Worm (Caenorhabditis elegans) whole organism, L4 larva: ENCODE data around the gene K10B3.5.
A peak's percentile ranks its signal among the peaks of the same experiment; 100 is the strongest.

ENCODE experiments used
- D1046.2 ChIP-seq: fragments of 200-800 bp; sonication (Bioruptor generic); IDR thresholded peaks from 2 replicates; pipeline ENCODE4 v1.3.6; 2022; ENCODE audit warnings: missing genetic modification characterization, missing compliant biosample characterization
- F10B5.3 ChIP-seq: sonication (generic microtip); optimal IDR thresholded peaks from 2 replicates; lab custom pipeline; 2016; ENCODE audit warnings: mild to moderate bottlenecking, missing genetic modification characterization, missing compliant biosample characterization
- F26F4.8 ChIP-seq: fragments of 200-800 bp; sonication (Bioruptor generic); conservative IDR thresholded peaks from 2 replicates; pipeline ENCODE4 v1.3.6; 2022; ENCODE audit warnings: missing genetic modification characterization, missing compliant biosample characterization
- F37D6.2 ChIP-seq: sonication (generic microtip); optimal IDR thresholded peaks from 2 replicates; lab custom pipeline; 2016; ENCODE audit warnings: mild to moderate bottlenecking, missing genetic modification characterization, missing compliant biosample characterization
- F44E2.7 ChIP-seq: fragments of 200-800 bp; sonication (Bioruptor generic); IDR thresholded peaks from 2 replicates; pipeline ENCODE4 v2.1.2; 2022; ENCODE audit warnings: missing genetic modification characterization, missing compliant biosample characterization
- R02D3.7 ChIP-seq: fragments of 150-350 bp; sonication (generic microtip); optimal IDR thresholded peaks from 3 replicates; lab custom pipeline; 2014; ENCODE audit warnings: missing biosample characterization, missing genetic modification characterization
- T20F7.1 ChIP-seq: fragments of 200-800 bp; sonication (Bioruptor generic); optimal IDR thresholded peaks from 2 replicates; lab custom pipeline; 2018; ENCODE audit warnings: mild to moderate bottlenecking, missing genetic modification characterization, missing compliant biosample characterization
- Y105C5A.15 ChIP-seq: fragments of 200-800 bp; sonication (Bioruptor generic); IDR thresholded peaks from 2 replicates; pipeline ENCODE4 v1.3.6; 2022; ENCODE audit warnings: missing genetic modification characterization, missing compliant biosample characterization
- Y75B8A.6 ChIP-seq: fragments of 200-800 bp; sonication (Bioruptor generic); IDR thresholded peaks from 2 replicates; pipeline ENCODE4 v1.3.6; 2022; ENCODE audit warnings: missing genetic modification reagents, missing genetic modification characterization, missing compliant biosample characterization
- ZK337.2 ChIP-seq: fragments of 200-800 bp; sonication (Bioruptor generic); IDR thresholded peaks from 2 replicates; pipeline ENCODE4 v1.3.6; 2022; ENCODE audit warnings: missing genetic modification reagents, missing genetic modification characterization, missing compliant biosample characterization
- arid-1 ChIP-seq: fragments of 200-800 bp; sonication (Bioruptor generic); conservative IDR thresholded peaks from 2 replicates; pipeline ENCODE4 v1.3.6; 2022; ENCODE audit warnings: missing genetic modification reagents, missing genetic modification characterization, missing compliant biosample characterization
- attf-4 ChIP-seq: sonication (generic microtip); optimal IDR thresholded peaks from 3 replicates; lab custom pipeline; 2017; ENCODE audit warnings: missing biosample characterization, missing genetic modification characterization
- ceh-20 ChIP-seq: fragments of 200-800 bp; sonication (Bioruptor generic); IDR thresholded peaks from 2 replicates; pipeline ENCODE4 v1.3.6; 2022; ENCODE audit warnings: missing genetic modification reagents, missing genetic modification characterization, missing compliant biosample characterization
- ceh-28 ChIP-seq: fragments of 150-350 bp; optimal IDR thresholded peaks from 2 replicates; lab custom pipeline; 2014; ENCODE audit warnings: missing biosample characterization, missing genetic modification reagents, missing genetic modification characterization
- ceh-44 ChIP-seq: fragments of 200-800 bp; sonication (Bioruptor generic); IDR thresholded peaks from 2 replicates; pipeline ENCODE4 v1.3.6; 2022; ENCODE audit warnings: missing genetic modification reagents, missing genetic modification characterization, missing compliant biosample characterization
- ceh-62 ChIP-seq: sonication (generic microtip); optimal IDR thresholded peaks from 2 replicates; lab custom pipeline; 2017; ENCODE audit warnings: missing biosample characterization, missing genetic modification characterization
- ceh-82 ChIP-seq: sonication (generic microtip); optimal IDR thresholded peaks from 2 replicates; lab custom pipeline; 2017; ENCODE audit warnings: missing biosample characterization, missing genetic modification characterization
- ces-1 ChIP-seq: fragments of 150-350 bp; sonication (generic microtip); optimal IDR thresholded peaks from 4 replicates; lab custom pipeline; 2014; ENCODE audit warnings: missing biosample characterization, missing genetic modification reagents, missing genetic modification characterization
- cey-2 ChIP-seq: sonication (generic microtip); optimal IDR thresholded peaks from 3 replicates; lab custom pipeline; 2017; ENCODE audit warnings: missing genetic modification characterization, mild to moderate bottlenecking, missing compliant biosample characterization, antibody characterized with exemption, borderline replicate concordance; ENCODE audit not compliant: insufficient read depth
- daf-8 ChIP-seq: fragments of 200-800 bp; sonication (Bioruptor generic); IDR thresholded peaks from 2 replicates; pipeline ENCODE4 v1.3.6; 2022; ENCODE audit warnings: missing genetic modification characterization, missing compliant biosample characterization
- dve-1 ChIP-seq: sonication (generic microtip); optimal IDR thresholded peaks from 2 replicates; lab custom pipeline; 2017; ENCODE audit warnings: antibody characterized with exemption, mild to moderate bottlenecking, missing genetic modification characterization, missing compliant biosample characterization; ENCODE audit not compliant: insufficient read depth
- egl-27 ChIP-seq: sonication (generic microtip); optimal IDR thresholded peaks from 3 replicates; lab custom pipeline; 2017; ENCODE audit warnings: missing biosample characterization, missing genetic modification reagents, missing genetic modification characterization
- fkh-10 ChIP-seq: fragments of 150-350 bp; optimal IDR thresholded peaks from 2 replicates; lab custom pipeline; 2014; ENCODE audit warnings: missing biosample characterization, missing genetic modification reagents, missing genetic modification characterization
- fos-1 ChIP-seq: fragments of 150-350 bp; optimal IDR thresholded peaks from 2 replicates; lab custom pipeline; 2014; ENCODE audit warnings: missing biosample characterization, missing genetic modification characterization
- lim-7 ChIP-seq: fragments of 200-800 bp; sonication (Bioruptor generic); IDR thresholded peaks from 2 replicates; pipeline ENCODE4 v1.3.6; 2022; ENCODE audit warnings: missing genetic modification characterization, missing compliant biosample characterization
- lin-1 ChIP-seq: fragments of 200-800 bp; sonication (Bioruptor generic); IDR thresholded peaks from 2 replicates; pipeline ENCODE4 v1.3.6; 2022; ENCODE audit warnings: missing genetic modification reagents, missing genetic modification characterization, missing compliant biosample characterization
- lin-13 ChIP-seq: fragments of 150-350 bp; optimal IDR thresholded peaks from 2 replicates; lab custom pipeline; 2014; ENCODE audit warnings: missing biosample characterization, missing genetic modification reagents, missing genetic modification characterization
- lin-15B ChIP-seq: fragments of 150-350 bp; sonication (generic microtip); optimal IDR thresholded peaks from 3 replicates; lab custom pipeline; 2014; ENCODE audit warnings: missing biosample characterization, missing genetic modification characterization
- lin-39 ChIP-seq: fragments of 150-350 bp; optimal IDR thresholded peaks from 2 replicates; lab custom pipeline; 2014; ENCODE audit warnings: missing biosample characterization, missing genetic modification reagents, missing genetic modification characterization
- lir-3 ChIP-seq: sonication (generic microtip); optimal IDR thresholded peaks from 2 replicates; lab custom pipeline; 2016; ENCODE audit warnings: mild to moderate bottlenecking, missing genetic modification characterization, missing compliant biosample characterization
- madf-9 ChIP-seq: fragments of 200-800 bp; sonication (Bioruptor generic); conservative IDR thresholded peaks from 2 replicates; pipeline ENCODE4 v1.3.6; 2022; ENCODE audit warnings: missing genetic modification reagents, missing genetic modification characterization, missing compliant biosample characterization
- mdl-1 ChIP-seq, 2 experiments: fragments of 150-350 bp in 1 of 2; sonication (generic microtip) in 1 of 2; optimal IDR thresholded peaks; 2 replicates each; lab custom pipeline; 2014 to 2017; ENCODE audit warnings: missing biosample characterization in 2 of 2, missing genetic modification characterization in 2 of 2
- mdt-29 ChIP-seq: fragments of 200-800 bp; sonication (Bioruptor generic); IDR thresholded peaks from 2 replicates; pipeline ENCODE4 v1.3.6; 2022; ENCODE audit warnings: missing genetic modification reagents, missing genetic modification characterization, missing compliant biosample characterization
- mep-1 ChIP-seq: fragments of 150-350 bp; sonication (generic microtip); optimal IDR thresholded peaks from 3 replicates; lab custom pipeline; 2014; ENCODE audit warnings: missing biosample characterization, missing genetic modification characterization
- nhr-102 ChIP-seq: sonication (generic microtip); optimal IDR thresholded peaks from 2 replicates; lab custom pipeline; 2016; ENCODE audit warnings: mild to moderate bottlenecking, missing genetic modification characterization, moderate library complexity, missing compliant biosample characterization
- nhr-11 ChIP-seq: fragments of 150-350 bp; optimal IDR thresholded peaks from 2 replicates; lab custom pipeline; 2014; ENCODE audit warnings: missing biosample characterization, missing genetic modification characterization
- nhr-237 ChIP-seq: sonication (generic microtip); optimal IDR thresholded peaks from 2 replicates; lab custom pipeline; 2017; ENCODE audit warnings: missing biosample characterization, missing genetic modification characterization
- nhr-41 ChIP-seq: fragments of 200-800 bp; sonication (Bioruptor generic); IDR thresholded peaks from 2 replicates; pipeline ENCODE4 v1.3.6; 2022; ENCODE audit warnings: missing genetic modification reagents, missing genetic modification characterization, missing compliant biosample characterization
- nhr-48 ChIP-seq: sonication (generic microtip); optimal IDR thresholded peaks from 2 replicates; lab custom pipeline; 2016; ENCODE audit warnings: mild to moderate bottlenecking, missing genetic modification characterization, missing compliant biosample characterization
- nhr-76 ChIP-seq: fragments of 150-350 bp; optimal IDR thresholded peaks from 2 replicates; lab custom pipeline; 2014; ENCODE audit warnings: missing biosample characterization, missing genetic modification characterization
- nhr-77 ChIP-seq: fragments of 150-350 bp; optimal IDR thresholded peaks from 2 replicates; lab custom pipeline; 2014; ENCODE audit warnings: missing biosample characterization, missing genetic modification characterization
- php-3 ChIP-seq: fragments of 200-800 bp; sonication (Bioruptor generic); IDR thresholded peaks from 2 replicates; pipeline ENCODE4 v1.3.6; 2022; ENCODE audit warnings: missing genetic modification reagents, missing genetic modification characterization, missing compliant biosample characterization
- saeg-2 ChIP-seq: fragments of 200-800 bp; sonication (Bioruptor generic); IDR thresholded peaks from 2 replicates; pipeline ENCODE4 v1.3.6; 2022; ENCODE audit warnings: missing genetic modification reagents, missing genetic modification characterization, missing compliant biosample characterization
- set-16 ChIP-seq: fragments of 200-800 bp; sonication (Bioruptor generic); IDR thresholded peaks from 2 replicates; pipeline ENCODE4 v1.3.6; 2022; ENCODE audit warnings: missing genetic modification reagents, missing genetic modification characterization, missing compliant biosample characterization
- snpc-4 ChIP-seq: fragments of 150-350 bp; optimal IDR thresholded peaks from 2 replicates; lab custom pipeline; 2014; ENCODE audit warnings: missing biosample characterization, missing genetic modification characterization
- spr-3 ChIP-seq: fragments of 200-800 bp; sonication (Bioruptor generic); optimal IDR thresholded peaks from 2 replicates; lab custom pipeline; 2018; ENCODE audit warnings: mild to moderate bottlenecking, missing genetic modification characterization, missing compliant biosample characterization
- tra-1 ChIP-seq: fragments of 200-800 bp; sonication (Bioruptor generic); IDR thresholded peaks from 2 replicates; pipeline ENCODE4 v1.3.6; 2022; ENCODE audit warnings: missing genetic modification reagents, missing genetic modification characterization, missing compliant biosample characterization
- unc-39 ChIP-seq: sonication (generic microtip); optimal IDR thresholded peaks from 2 replicates; lab custom pipeline; 2017; ENCODE audit warnings: missing biosample characterization, missing genetic modification characterization
- unc-62 ChIP-seq, 3 experiments: fragments of 150-350 bp in 1 of 3; sonication (generic microtip); optimal IDR thresholded peaks in 2 of 3; peaks in 1 of 3; 1 replicate in 1 of 3; 2 replicates in 2 of 3; lab custom pipeline; 2014 to 2017; ENCODE audit warnings: missing biosample characterization in 3 of 3, missing genetic modification characterization in 3 of 3, missing genetic modification reagents in 3 of 3, missing genotype in 1 of 3
- zfp-2 ChIP-seq: sonication (generic microtip); optimal IDR thresholded peaks from 2 replicates; lab custom pipeline; 2016; ENCODE audit warnings: mild to moderate bottlenecking, missing genetic modification characterization, missing compliant biosample characterization
- zip-11 ChIP-seq: fragments of 200-800 bp; sonication (Bioruptor generic); IDR thresholded peaks from 2 replicates; pipeline ENCODE4 v1.3.6; 2022; ENCODE audit warnings: missing genetic modification characterization, missing compliant biosample characterization
- zip-2 ChIP-seq: fragments of 150-350 bp; optimal IDR thresholded peaks from 2 replicates; lab custom pipeline; 2014; ENCODE audit warnings: missing biosample characterization, missing genetic modification characterization
- ztf-11 ChIP-seq: fragments of 150-350 bp; optimal IDR thresholded peaks from 2 replicates; lab custom pipeline; 2014; ENCODE audit warnings: missing biosample characterization, missing genetic modification characterization

Gene K10B3.5

ce11 chrX:3102165-3102564 is 4.1 kb downstream of the K10B3.5 start, which contains the start of gene ztf-13 (continued):
- TF ChIP-seq egl-27 (no peak), cey-2 (tag; lab: Kevin White, UChicago) (no peak), arid-1 (GFP tag; lab: Robert Waterston, UW) (no peak), unc-62 (GFP tag; optimal IDR thresholded peaks at IDR 0.05 in 1 of 2; lab: Kevin White, UChicago) (peak in 1 of 2 experiments; percentile 79), unc-62 (tag; optimal IDR thresholded peaks at IDR 0.05; lab: Kevin White, UChicago) (no peak), set-16 (GFP tag; lab: Robert Waterston, UW) (no peak), F44E2.7 (no peak), snpc-4 (tag; lab: Kevin White, UChicago) (no peak), daf-8 (GFP tag; lab: Robert Waterston, UW) (no peak), lin-15B (no peak), mep-1 (peak; percentile 69), nhr-237 (tag; lab: Kevin White, UChicago) (no peak), mdt-29 (GFP tag; lab: Robert Waterston, UW) (no peak), fos-1 (tag; lab: Kevin White, UChicago) (no peak), lin-1 (GFP tag; lab: Robert Waterston, UW) (no peak), ceh-82 (tag; lab: Kevin White, UChicago) (no peak), nhr-48 (tag; lab: Kevin White, UChicago) (no peak), zip-11 (GFP tag; lab: Robert Waterston, UW) (no peak), lir-3 (no peak), spr-3 (GFP tag; lab: Kevin White, UChicago) (no peak), ceh-20 (GFP tag; lab: Robert Waterston, UW) (peak; percentile 47; the same call in 1 of the 2 replicates), T20F7.1 (peak; percentile 42), F37D6.2 (no peak), madf-9 (GFP tag; lab: Robert Waterston, UW) (no peak), nhr-11 (tag; lab: Kevin White, UChicago) (no peak), tra-1 (GFP tag; lab: Robert Waterston, UW) (no peak), nhr-77 (peak; percentile 90), Y105C5A.15 (GFP tag; lab: Robert Waterston, UW) (no peak), lin-39 (tag; lab: Kevin White, UChicago) (no peak), ZK337.2 (GFP tag; lab: Robert Waterston, UW) (no peak), lin-13 (no peak), nhr-41 (GFP tag; lab: Robert Waterston, UW) (no peak), ceh-44 (GFP tag; lab: Robert Waterston, UW) (no peak), D1046.2 (GFP tag; lab: Robert Waterston, UW) (no peak), Y75B8A.6 (no peak), nhr-76 (tag; lab: Kevin White, UChicago) (no peak), unc-39 (no peak), ztf-11 (no peak), nhr-102 (tag; lab: Kevin White, UChicago) (no peak), lim-7 (GFP tag; lab: Robert Waterston, UW) (no peak), attf-4 (tag; lab: Kevin White, UChicago) (no peak), mdl-1 (tag; optimal IDR thresholded peaks at IDR 0.05; lab: Kevin White, UChicago) (peak in 1 of 2 experiments; percentile 62), F26F4.8 (no peak), zip-2 (no peak), fkh-10 (no peak), ces-1 (no peak), php-3 (GFP tag; lab: Robert Waterston, UW) (peak; percentile 89), dve-1 (peak; percentile 86), R02D3.7 (tag; lab: Kevin White, UChicago) (no peak), ceh-28 (tag; lab: Kevin White, UChicago) (no peak), saeg-2 (GFP tag; lab: Robert Waterston, UW) (no peak), ceh-62 (tag; lab: Kevin White, UChicago) (no peak), zfp-2 (tag; lab: Kevin White, UChicago) (no peak), F10B5.3 (tag; lab: Kevin White, UChicago) (no peak)
